Fruit fly (Drosophila melanogaster): ENCODE data around the gene ChAT.

DNA sequence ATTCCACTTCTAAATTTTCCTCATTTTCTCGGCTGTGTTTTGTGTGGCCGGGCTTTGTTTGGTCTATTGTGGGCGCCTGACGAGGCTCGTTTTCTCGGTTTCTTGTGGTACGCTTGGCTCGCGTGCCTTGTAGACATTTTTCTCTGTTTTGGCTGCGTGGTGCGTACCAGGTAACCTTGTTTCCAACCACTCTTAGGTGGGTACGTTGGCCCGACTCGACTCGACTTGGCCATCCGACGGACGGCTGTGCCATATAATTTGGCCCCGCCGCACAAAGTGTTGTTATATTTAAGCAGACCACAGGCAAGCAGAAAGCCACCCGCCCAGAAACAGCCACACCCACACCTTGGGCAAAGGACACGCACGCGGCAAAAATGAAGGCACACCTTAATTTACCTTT, 1.8 kb upstream of the ChAT start:
- TF ChIP-seq Pif1A (GFP tag; optimal IDR thresholded peaks at IDR 0.05) (no peak), Pif1B (GFP tag; optimal IDR thresholded peaks at IDR 0.05) (no peak), CG17806 (tag; optimal IDR thresholded peaks at IDR 0.05) (no peak), CG15710 (tag; optimal IDR thresholded peaks at IDR 0.05) (no peak), CG13204 (GFP tag; optimal IDR thresholded peaks at IDR 0.05) (no peak), CG14655 (GFP tag; optimal IDR thresholded peaks at IDR 0.05) (no peak), CG12605 (GFP tag; IDR thresholded peaks at IDR 0.05) (no peak), fd96Ca (GFP tag; IDR thresholded peaks at IDR 0.05) (no peak), gl (tag; optimal IDR thresholded peaks at IDR 0.05) (no peak), CG32121 (GFP tag; IDR thresholded peaks at IDR 0.05) (no peak), CG9948 (tag; optimal IDR thresholded peaks at IDR 0.05) (no peak)

Data from whole organism, pupa.